Worm (Caenorhabditis elegans) whole organism, late embryonic: ENCODE data around the gene str-2.

ENCODE experiments used
- C08G9.2 ChIP-seq: sonication (generic microtip); optimal IDR thresholded peaks from 2 replicates; lab custom pipeline; 2016; ENCODE audit warnings: mild to moderate bottlenecking, missing genetic modification characterization, moderate library complexity, missing compliant biosample characterization
- K02D7.2 ChIP-seq: sonication (generic microtip); optimal IDR thresholded peaks from 2 replicates; lab custom pipeline; 2017; ENCODE audit warnings: mild to moderate bottlenecking, missing genetic modification characterization, missing compliant biosample characterization
- K09A11.1 ChIP-seq: sonication (generic microtip); optimal IDR thresholded peaks from 2 replicates; lab custom pipeline; 2017; ENCODE audit warnings: antibody characterized with exemption, mild to moderate bottlenecking, missing genetic modification characterization, missing compliant biosample characterization; ENCODE audit not compliant: insufficient read depth
- Y22D7AL.16 ChIP-seq: sonication (generic microtip); optimal IDR thresholded peaks from 2 replicates; lab custom pipeline; 2016; ENCODE audit warnings: missing genetic modification characterization, missing compliant biosample characterization
- ama-1 ChIP-seq: fragments of 150-350 bp; optimal IDR thresholded peaks from 2 replicates; lab custom pipeline; 2014
- ceh-14 ChIP-seq: sonication (generic microtip); optimal IDR thresholded peaks from 2 replicates; lab custom pipeline; 2016; ENCODE audit warnings: missing genotype, missing genetic modification characterization, missing compliant biosample characterization
- ceh-19 ChIP-seq: fragments of 200-800 bp; sonication (Bioruptor generic); optimal IDR thresholded peaks from 2 replicates; lab custom pipeline; 2018; ENCODE audit warnings: mild to moderate bottlenecking, missing genetic modification characterization, missing compliant biosample characterization
- ceh-34 ChIP-seq: sonication (generic microtip); optimal IDR thresholded peaks from 2 replicates; lab custom pipeline; 2016; ENCODE audit warnings: mild to moderate bottlenecking, missing genetic modification characterization, missing compliant biosample characterization
- ceh-45 ChIP-seq: fragments of 200-800 bp; sonication (Bioruptor generic); IDR thresholded peaks from 2 replicates; pipeline ENCODE4 v1.3.6; 2022; ENCODE audit warnings: missing genetic modification reagents, missing genetic modification characterization, missing compliant biosample characterization
- ceh-48 ChIP-seq: sonication (generic microtip); optimal IDR thresholded peaks from 2 replicates; lab custom pipeline; 2016; ENCODE audit warnings: missing genetic modification characterization, inconsistent platforms, missing compliant biosample characterization
- ceh-6 ChIP-seq: fragments of 200-800 bp; sonication (Bioruptor generic); optimal IDR thresholded peaks from 2 replicates; lab custom pipeline; 2018; ENCODE audit warnings: mild to moderate bottlenecking, missing genetic modification characterization, missing compliant biosample characterization
- che-1 ChIP-seq: sonication (generic microtip); optimal IDR thresholded peaks from 2 replicates; lab custom pipeline; 2016; ENCODE audit warnings: mild to moderate bottlenecking, missing genetic modification characterization, missing compliant biosample characterization
- dmd-4 ChIP-seq: sonication (generic microtip); optimal IDR thresholded peaks from 2 replicates; lab custom pipeline; 2016; ENCODE audit warnings: borderline replicate concordance, missing genetic modification characterization, missing compliant biosample characterization
- dve-1 ChIP-seq: sonication (generic microtip); optimal IDR thresholded peaks from 2 replicates; lab custom pipeline; 2017; ENCODE audit warnings: antibody characterized with exemption, mild to moderate bottlenecking, missing genetic modification characterization, missing compliant biosample characterization
- elt-2 ChIP-seq: sonication (generic microtip); optimal IDR thresholded peaks from 2 replicates; lab custom pipeline; 2016; ENCODE audit warnings: missing genetic modification reagents, missing genetic modification characterization, missing compliant biosample characterization
- eyg-1 ChIP-seq: sonication (generic microtip); optimal IDR thresholded peaks from 2 replicates; lab custom pipeline; 2016; ENCODE audit warnings: missing genotype, missing genetic modification characterization, missing compliant biosample characterization
- fkh-6 ChIP-seq: sonication (generic microtip); optimal IDR thresholded peaks from 2 replicates; lab custom pipeline; 2016; ENCODE audit warnings: missing genetic modification characterization, missing compliant biosample characterization
- hlh-13 ChIP-seq: fragments of 200-800 bp; sonication (Bioruptor generic); optimal IDR thresholded peaks from 2 replicates; lab custom pipeline; 2018; ENCODE audit warnings: mild to moderate bottlenecking, missing genetic modification characterization, missing compliant biosample characterization
- hlh-15 ChIP-seq: sonication (generic microtip); optimal IDR thresholded peaks from 2 replicates; lab custom pipeline; 2016; ENCODE audit warnings: missing genetic modification characterization, missing compliant biosample characterization
- hlh-8 ChIP-seq: sonication (generic microtip); optimal IDR thresholded peaks from 2 replicates; lab custom pipeline; 2016; ENCODE audit warnings: missing genotype, missing genetic modification characterization, missing compliant biosample characterization
- lim-6 ChIP-seq: sonication (generic microtip); optimal IDR thresholded peaks from 2 replicates; lab custom pipeline; 2016; ENCODE audit warnings: missing genetic modification characterization, missing compliant biosample characterization
- madf-2 ChIP-seq: sonication (generic microtip); optimal IDR thresholded peaks from 2 replicates; lab custom pipeline; 2017; ENCODE audit warnings: missing genetic modification characterization, missing compliant biosample characterization
- mec-3 ChIP-seq: sonication (generic microtip); optimal IDR thresholded peaks from 2 replicates; lab custom pipeline; 2016; ENCODE audit warnings: borderline replicate concordance, missing genetic modification characterization, missing compliant biosample characterization
- nfya-1 ChIP-seq: sonication (generic microtip); optimal IDR thresholded peaks from 2 replicates; lab custom pipeline; 2017; ENCODE audit warnings: missing genetic modification characterization, mild to moderate bottlenecking, missing compliant biosample characterization, antibody characterized with exemption, moderate library complexity
- nhr-11 ChIP-seq: fragments of 150-350 bp; optimal IDR thresholded peaks from 2 replicates; lab custom pipeline; 2014; ENCODE audit warnings: missing biosample characterization, missing genetic modification characterization
- nhr-232 ChIP-seq: sonication (generic microtip); optimal IDR thresholded peaks from 2 replicates; lab custom pipeline; 2016; ENCODE audit warnings: missing genetic modification characterization, missing compliant biosample characterization
- odd-2 ChIP-seq: sonication (generic microtip); optimal IDR thresholded peaks from 2 replicates; lab custom pipeline; 2017; ENCODE audit warnings: antibody characterized with exemption, mild to moderate bottlenecking, missing genetic modification characterization, missing compliant biosample characterization
- pax-1 ChIP-seq: fragments of 150-350 bp; optimal IDR thresholded peaks from 2 replicates; lab custom pipeline; 2014; ENCODE audit warnings: missing biosample characterization, missing genetic modification characterization
- pha-2 ChIP-seq: sonication (generic microtip); optimal IDR thresholded peaks from 2 replicates; lab custom pipeline; 2017; ENCODE audit warnings: mild to moderate bottlenecking, missing genetic modification characterization, missing compliant biosample characterization
- pros-1 ChIP-seq: fragments of 150-350 bp; optimal IDR thresholded peaks from 2 replicates; lab custom pipeline; 2014; ENCODE audit warnings: missing biosample characterization, missing genetic modification reagents, missing genetic modification characterization
- ref-2 ChIP-seq: sonication (generic microtip); optimal IDR thresholded peaks from 2 replicates; lab custom pipeline; 2016; ENCODE audit warnings: missing genetic modification characterization, missing compliant biosample characterization
- rnt-1 ChIP-seq: sonication (generic microtip); optimal IDR thresholded peaks from 2 replicates; lab custom pipeline; 2016; ENCODE audit warnings: missing genetic modification characterization, missing compliant biosample characterization
- sdc-2 ChIP-seq: sonication (generic microtip); optimal IDR thresholded peaks from 2 replicates; lab custom pipeline; 2016; ENCODE audit warnings: missing genotype, missing genetic modification characterization, missing compliant biosample characterization
- sox-4 ChIP-seq: sonication (generic microtip); optimal IDR thresholded peaks from 2 replicates; lab custom pipeline; 2017; ENCODE audit warnings: mild to moderate bottlenecking, missing genetic modification characterization, inconsistent platforms, missing compliant biosample characterization
- syd-9 ChIP-seq: sonication (generic microtip); optimal IDR thresholded peaks from 2 replicates; lab custom pipeline; 2016; ENCODE audit warnings: mild to moderate bottlenecking, missing genetic modification characterization, moderate library complexity, missing compliant biosample characterization
- ttx-3 ChIP-seq: sonication (generic microtip); optimal IDR thresholded peaks from 2 replicates; lab custom pipeline; 2016; ENCODE audit warnings: missing genetic modification reagents, missing genetic modification characterization, missing compliant biosample characterization
- unc-3 ChIP-seq, 2 experiments: fragments of 200-800 bp in 1 of 2; sonication (Bioruptor generic) in 1 of 2; sonication (generic microtip) in 1 of 2; conservative IDR thresholded peaks in 1 of 2; optimal IDR thresholded peaks in 1 of 2; 2 replicates each; pipeline versions ENCODE4 v1.3.6 to Lab custom; 2016 to 2022; ENCODE audit warnings: missing compliant biosample characterization in 2 of 2, missing genetic modification characterization in 2 of 2, missing genetic modification reagents in 1 of 2
- unc-42 ChIP-seq: sonication (generic microtip); optimal IDR thresholded peaks from 2 replicates; lab custom pipeline; 2016; ENCODE audit warnings: missing genotype, missing genetic modification characterization, missing compliant biosample characterization
- unc-55 ChIP-seq: sonication (generic microtip); optimal IDR thresholded peaks from 2 replicates; lab custom pipeline; 2017; ENCODE audit warnings: missing biosample characterization, missing genetic modification reagents, missing genetic modification characterization

str-2 gene

ce11 chrV:9812216-9812615 lies 11.8 kb downstream of the str-2 start:
- no peak for TF ChIP-seq ceh-6
- TF ChIP-seq dve-1: no peak
- no peak for TF ChIP-seq ceh-19
- TF ChIP-seq ceh-45: no peak
- TF ChIP-seq nhr-232 (tag; lab: Kevin White, UChicago): no peak
- no peak for TF ChIP-seq K09A11.1 (tag; lab: Kevin White, UChicago)
- TF ChIP-seq mec-3: no peak
- TF ChIP-seq lim-6 (tag; lab: Kevin White, UChicago): no peak
- no peak for TF ChIP-seq ref-2 (tag; lab: Kevin White, UChicago)
- TF ChIP-seq fkh-6 (tag; lab: Kevin White, UChicago): no peak
- TF ChIP-seq ama-1: no peak
- TF ChIP-seq hlh-8: no peak
- TF ChIP-seq K02D7.2 (tag; lab: Kevin White, UChicago): no peak
- TF ChIP-seq, all 69 proteins: peak for 0

- TF ChIP-seq fkh-6 (tag; lab: Kevin White, UChicago) (no peak), syd-9 (tag; lab: Kevin White, UChicago) (no peak), pax-1 (no peak), Y22D7AL.16 (tag; lab: Kevin White, UChicago) (no peak), hlh-15 (tag; lab: Kevin White, UChicago) (no peak), sdc-2 (no peak), madf-2 (tag; lab: Kevin White, UChicago) (no peak), nhr-11 (tag; lab: Kevin White, UChicago) (no peak), hlh-13 (GFP tag; lab: Kevin White, UChicago) (no peak), ceh-48 (tag; lab: Kevin White, UChicago) (no peak), unc-55 (GFP tag; lab: Kevin White, UChicago) (no peak), eyg-1 (no peak), odd-2 (tag; lab: Kevin White, UChicago) (no peak), pha-2 (tag; lab: Kevin White, UChicago) (no peak), rnt-1 (tag; lab: Kevin White, UChicago) (no peak), elt-2 (no peak), ref-2 (tag; lab: Kevin White, UChicago) (no peak)
These were observed 12.9 kb downstream of the str-2 start, which contains the start of gene sru-29 for ce11 chrV:9811154-9811553. TSS of gene sru-29 (plus strand) at chrV:9811454.

ce11 chrV:9805161-9805560 lies 18.9 kb downstream of the str-2 start, which contains the start of gene sru-37:
TSS of gene sru-37 (plus strand) at chrV:9805461.
- TF ChIP-seq ceh-14 (tag; lab: Kevin White, UChicago) (no peak), pros-1 (tag; lab: Kevin White, UChicago) (no peak), unc-3 (GFP tag; conservative IDR thresholded peaks at IDR 0.05; lab: Robert Waterston, UW) (no peak), unc-3 (tag; optimal IDR thresholded peaks at IDR 0.05; lab: Kevin White, UChicago) (no peak), lim-6 (tag; lab: Kevin White, UChicago) (no peak), C08G9.2 (tag; lab: Kevin White, UChicago) (no peak), che-1 (tag; lab: Kevin White, UChicago) (no peak), sdc-2 (no peak), unc-42 (no peak), ttx-3 (tag; lab: Kevin White, UChicago) (no peak), hlh-15 (tag; lab: Kevin White, UChicago) (no peak), dmd-4 (tag; lab: Kevin White, UChicago) (no peak), fkh-6 (tag; lab: Kevin White, UChicago) (no peak), sox-4 (no peak), madf-2 (tag; lab: Kevin White, UChicago) (no peak), Y22D7AL.16 (tag; lab: Kevin White, UChicago) (no peak), ceh-34 (tag; lab: Kevin White, UChicago) (no peak), ceh-19 (no peak), nfya-1 (tag; lab: Kevin White, UChicago) (no peak)
